Fruit fly (Drosophila melanogaster) whole organism, embryonic: ENCODE results near the gene CG46462.

Experiments
- B-H2 ChIP-seq: fragments of 200-800 bp; sonication (Bioruptor generic); optimal IDR thresholded peaks from 2 replicates; lab custom pipeline; 2018; ENCODE audit warnings: missing biosample characterization, mild to moderate bottlenecking, missing genetic modification characterization
- CG11398 ChIP-seq: fragments of 200-800 bp; sonication (Bioruptor generic); optimal IDR thresholded peaks from 2 replicates; lab custom pipeline; 2016; ENCODE audit warnings: missing biosample characterization, missing genetic modification characterization
- CG11695 ChIP-seq: fragments of 200-800 bp; sonication (Bioruptor generic); IDR thresholded peaks from 3 replicates; pipeline ENCODE4 v1.3.6; 2022; ENCODE audit warnings: missing biosample characterization, missing genetic modification characterization
- CG12299 ChIP-seq: fragments of 200-800 bp; sonication (Bioruptor generic); optimal IDR thresholded peaks from 2 replicates; lab custom pipeline; 2018; ENCODE audit warnings: missing biosample characterization, mild to moderate bottlenecking, missing genetic modification characterization
- CG12769 ChIP-seq: fragments of 200-800 bp; sonication (Bioruptor generic); optimal IDR thresholded peaks from 2 replicates; lab custom pipeline; 2019; ENCODE audit warnings: missing biosample characterization, mild to moderate bottlenecking, missing genetic modification characterization, moderate library complexity
- CG15601 ChIP-seq: fragments of 200-800 bp; sonication (Bioruptor generic); optimal IDR thresholded peaks from 3 replicates; lab custom pipeline; 2019; ENCODE audit warnings: missing biosample characterization, mild to moderate bottlenecking, missing genetic modification characterization, moderate library complexity
- CG16779 ChIP-seq: fragments of 200-800 bp; sonication (Bioruptor generic); IDR thresholded peaks from 2 replicates; pipeline ENCODE4 v1.3.6; 2022; ENCODE audit warnings: missing biosample characterization, missing genetic modification characterization
- CG17359 ChIP-seq: fragments of 200-800 bp; sonication (Bioruptor generic); optimal IDR thresholded peaks from 3 replicates; lab custom pipeline; 2018; ENCODE audit warnings: missing biosample characterization, mild to moderate bottlenecking, missing genetic modification characterization, moderate library complexity
- CG3281 ChIP-seq: fragments of 200-800 bp; sonication (Bioruptor generic); optimal IDR thresholded peaks from 3 replicates; lab custom pipeline; 2017; ENCODE audit warnings: missing biosample characterization, mild to moderate bottlenecking, missing genetic modification characterization
- CG33213 ChIP-seq: fragments of 200-800 bp; sonication (Bioruptor generic); optimal IDR thresholded peaks from 3 replicates; lab custom pipeline; 2016; ENCODE audit warnings: missing biosample characterization, missing genetic modification characterization
- CG34376 ChIP-seq: fragments of 200-800 bp; sonication (Bioruptor generic); optimal IDR thresholded peaks from 2 replicates; lab custom pipeline; 2018; ENCODE audit warnings: missing biosample characterization, mild to moderate bottlenecking, missing genetic modification characterization
- CG3995 ChIP-seq: fragments of 200-800 bp; sonication (Bioruptor generic); optimal IDR thresholded peaks from 3 replicates; lab custom pipeline; 2016; ENCODE audit warnings: missing biosample characterization, missing genetic modification characterization
- CG4707 ChIP-seq: fragments of 200-800 bp; sonication (Bioruptor generic); optimal IDR thresholded peaks from 2 replicates; lab custom pipeline; 2018; ENCODE audit warnings: missing biosample characterization, mild to moderate bottlenecking, missing genetic modification characterization, moderate library complexity
- CG6254 ChIP-seq: fragments of 200-800 bp; sonication (Bioruptor generic); optimal IDR thresholded peaks from 3 replicates; lab custom pipeline; 2017; ENCODE audit warnings: mild to moderate bottlenecking, missing biosample characterization, missing genetic modification reagents, missing genetic modification characterization
- CG9817 ChIP-seq: fragments of 200-800 bp; sonication (Bioruptor generic); optimal IDR thresholded peaks from 2 replicates; lab custom pipeline; 2018; ENCODE audit warnings: missing biosample characterization, mild to moderate bottlenecking, missing genetic modification characterization, moderate library complexity
- D19B ChIP-seq: fragments of 200-800 bp; sonication (Bioruptor generic); optimal IDR thresholded peaks from 2 replicates; lab custom pipeline; 2017; ENCODE audit warnings: missing biosample characterization, mild to moderate bottlenecking, missing genetic modification characterization
- Elba2 ChIP-seq: fragments of 200-800 bp; sonication (Bioruptor generic); optimal IDR thresholded peaks from 3 replicates; lab custom pipeline; 2016; ENCODE audit warnings: missing biosample characterization, missing genetic modification characterization
- H15 ChIP-seq: fragments of 200-800 bp; sonication (Bioruptor generic); IDR thresholded peaks from 3 replicates; pipeline ENCODE4 v1.3.6; 2022; ENCODE audit warnings: missing biosample characterization, missing genetic modification characterization
- HLH54F ChIP-seq: fragments of 200-800 bp; sonication (Bioruptor generic); optimal IDR thresholded peaks from 3 replicates; lab custom pipeline; 2016; ENCODE audit warnings: missing biosample characterization, missing genetic modification characterization
- Hand ChIP-seq: fragments of 200-800 bp; sonication (Bioruptor generic); optimal IDR thresholded peaks from 2 replicates; lab custom pipeline; 2017; ENCODE audit warnings: mild to moderate bottlenecking, missing biosample characterization, missing genetic modification reagents, missing genetic modification characterization
- MBD-R2 ChIP-seq: fragments of 200-800 bp; sonication (Bioruptor generic); IDR thresholded peaks from 2 replicates; pipeline ENCODE4 v1.3.6; 2022; ENCODE audit warnings: missing biosample characterization, missing genetic modification characterization
- Neu2 ChIP-seq: fragments of 200-800 bp; sonication (Bioruptor generic); optimal IDR thresholded peaks from 3 replicates; lab custom pipeline; 2016; ENCODE audit warnings: missing biosample characterization, missing genetic modification characterization, borderline replicate concordance
- Sox100B ChIP-seq: fragments of 200-800 bp; sonication (Bioruptor generic); optimal IDR thresholded peaks from 3 replicates; lab custom pipeline; 2018; ENCODE audit warnings: missing biosample characterization, mild to moderate bottlenecking, missing genetic modification characterization
- Sry-β ChIP-seq: fragments of 200-800 bp; sonication (Bioruptor generic); optimal IDR thresholded peaks from 2 replicates; lab custom pipeline; 2018; ENCODE audit warnings: missing biosample characterization, mild to moderate bottlenecking, missing genetic modification characterization, moderate library complexity
- Xrp1 ChIP-seq: fragments of 200-800 bp; sonication (Bioruptor generic); IDR thresholded peaks from 2 replicates; pipeline ENCODE4 v1.3.6; 2022; ENCODE audit warnings: missing biosample characterization, missing genetic modification characterization
- ac ChIP-seq: fragments of 200-800 bp; sonication (Bioruptor generic); optimal IDR thresholded peaks from 3 replicates; lab custom pipeline; 2017; ENCODE audit warnings: missing biosample characterization, mild to moderate bottlenecking, missing genetic modification characterization
- az2 ChIP-seq: fragments of 200-800 bp; sonication (Bioruptor generic); optimal IDR thresholded peaks from 3 replicates; lab custom pipeline; 2016; ENCODE audit warnings: missing biosample characterization, missing genetic modification characterization
- crc ChIP-seq: fragments of 200-800 bp; sonication (Bioruptor generic); optimal IDR thresholded peaks from 2 replicates; lab custom pipeline; 2016; ENCODE audit warnings: missing biosample characterization, missing genetic modification characterization
- croc ChIP-seq: fragments of 200-800 bp; sonication (Bioruptor generic); conservative IDR thresholded peaks from 3 replicates; pipeline ENCODE4 v1.3.6; 2022; ENCODE audit warnings: missing biosample characterization, missing genetic modification characterization
- cwo ChIP-seq: fragments of 200-800 bp; sonication (Bioruptor generic); optimal IDR thresholded peaks from 3 replicates; lab custom pipeline; 2017; ENCODE audit warnings: missing biosample characterization, missing genetic modification characterization, mild to moderate bottlenecking, moderate library complexity, missing genetic modification reagents
- dan ChIP-seq: fragments of 200-800 bp; sonication (Bioruptor generic); IDR thresholded peaks from 2 replicates; pipeline ENCODE4 v1.3.6; 2022; ENCODE audit warnings: missing biosample characterization, missing genetic modification characterization
- ems ChIP-seq: fragments of 200-800 bp; sonication (Bioruptor generic); optimal IDR thresholded peaks from 3 replicates; lab custom pipeline; 2016; ENCODE audit warnings: missing biosample characterization, missing genetic modification characterization
- esg ChIP-seq: fragments of 200-800 bp; sonication (Bioruptor generic); conservative IDR thresholded peaks from 2 replicates; pipeline ENCODE4 v1.3.6; 2022; ENCODE audit warnings: missing biosample characterization, missing genetic modification characterization
- fru ChIP-seq: fragments of >200 bp; optimal IDR thresholded peaks from 2 replicates; lab custom pipeline; 2017
- gfzf ChIP-seq: fragments of 200-800 bp; sonication (Bioruptor generic); optimal IDR thresholded peaks from 2 replicates; lab custom pipeline; 2016; ENCODE audit warnings: missing biosample characterization, mild to moderate bottlenecking, missing genetic modification characterization, moderate library complexity
- ham ChIP-seq: fragments of 200-800 bp; sonication (Bioruptor generic); IDR thresholded peaks from 2 replicates; pipeline ENCODE4 v1.3.6; 2022; ENCODE audit warnings: missing biosample characterization, missing genetic modification characterization
- hbn ChIP-seq: fragments of 200-800 bp; sonication (Bioruptor generic); IDR thresholded peaks from 2 replicates; pipeline ENCODE4 v1.3.6; 2022; ENCODE audit warnings: missing biosample characterization, missing genetic modification characterization; ENCODE audit not compliant: partially characterized antibody
- hkb ChIP-seq, 2 experiments: fragments of 200-800 bp in 1 of 2; fragments of >200 bp in 1 of 2; sonication (Bioruptor generic) in 1 of 2; IDR thresholded peaks in 1 of 2; optimal IDR thresholded peaks in 1 of 2; 2 replicates each; pipeline versions ENCODE4 v1.3.6 to Lab custom; 2017 to 2022; ENCODE audit warnings: missing biosample characterization in 1 of 2, missing genetic modification characterization in 1 of 2
- ind ChIP-seq: fragments of 200-800 bp; sonication (Bioruptor generic); optimal IDR thresholded peaks from 3 replicates; lab custom pipeline; 2016; ENCODE audit warnings: missing biosample characterization, missing genetic modification characterization
- inv ChIP-seq: fragments of 200-800 bp; sonication (Bioruptor generic); IDR thresholded peaks from 2 replicates; pipeline ENCODE4 v1.3.6; 2022; ENCODE audit warnings: missing biosample characterization, missing genetic modification characterization; ENCODE audit not compliant: partially characterized antibody
- mirr ChIP-seq: fragments of 200-800 bp; sonication (Bioruptor generic); optimal IDR thresholded peaks from 3 replicates; lab custom pipeline; 2018; ENCODE audit warnings: missing biosample characterization, mild to moderate bottlenecking, missing genetic modification characterization
- nau ChIP-seq: fragments of 200-800 bp; sonication (Bioruptor generic); optimal IDR thresholded peaks from 3 replicates; lab custom pipeline; 2017; ENCODE audit warnings: missing biosample characterization, mild to moderate bottlenecking, missing genetic modification characterization, missing genetic modification reagents
- nerfin-1 ChIP-seq: fragments of 200-800 bp; sonication (Bioruptor generic); optimal IDR thresholded peaks from 3 replicates; lab custom pipeline; 2019; ENCODE audit warnings: missing biosample characterization, mild to moderate bottlenecking, missing genetic modification characterization, moderate library complexity
- odd ChIP-seq: fragments of 200-800 bp; sonication (Bioruptor generic); optimal IDR thresholded peaks from 2 replicates; lab custom pipeline; 2017; ENCODE audit warnings: missing biosample characterization, mild to moderate bottlenecking, missing genetic modification characterization
- pnt ChIP-seq: fragments of 200-800 bp; sonication (Bioruptor generic); optimal IDR thresholded peaks from 3 replicates; lab custom pipeline; 2016; ENCODE audit warnings: missing biosample characterization, missing genetic modification characterization
- schlank ChIP-seq: fragments of 200-800 bp; sonication (Bioruptor generic); optimal IDR thresholded peaks from 2 replicates; lab custom pipeline; 2018; ENCODE audit warnings: missing biosample characterization, mild to moderate bottlenecking, missing genetic modification characterization
- tap ChIP-seq: fragments of 200-800 bp; optimal IDR thresholded peaks from 3 replicates; lab custom pipeline; 2019; ENCODE audit warnings: missing biosample characterization, mild to moderate bottlenecking, missing genetic modification characterization, moderate library complexity
- tll ChIP-seq, 2 experiments: fragments of 200-800 bp in 1 of 2; fragments of >200 bp in 1 of 2; sonication (Bioruptor generic) in 1 of 2; optimal IDR thresholded peaks; 2 replicates each; lab custom pipeline; 2017 to 2019; ENCODE audit warnings: missing biosample characterization in 2 of 2, missing genetic modification characterization in 2 of 2, mild to moderate bottlenecking in 1 of 2, moderate library complexity in 1 of 2
- usp ChIP-seq: fragments of >200 bp; optimal IDR thresholded peaks from 2 replicates; lab custom pipeline; 2017; ENCODE audit warnings: missing biosample characterization, missing genetic modification characterization
- wor ChIP-seq: fragments of 200-800 bp; sonication (Bioruptor generic); IDR thresholded peaks from 2 replicates; pipeline ENCODE4 v1.3.6; 2022; ENCODE audit warnings: missing biosample characterization, missing genetic modification characterization
- zen ChIP-seq: fragments of 200-800 bp; sonication (Bioruptor generic); optimal IDR thresholded peaks from 3 replicates; lab custom pipeline; 2018; ENCODE audit warnings: missing biosample characterization, mild to moderate bottlenecking, missing genetic modification characterization, moderate library complexity

The CG46462 gene

dm6 chr3L:19961805-19962204 is 30.3 kb downstream of the CG46462 start (continued):
- no peak for TF ChIP-seq CG4707
- no peak for TF ChIP-seq CG16779 (GFP tag; lab: Robert Waterston, UW)
- TF ChIP-seq Sry-β = no peak
- no peak for TF ChIP-seq fru (lab: Kevin White, UChicago)
- no peak for TF ChIP-seq gfzf
- no peak for TF ChIP-seq tap (tag; lab: Kevin White, UChicago)
- no peak for TF ChIP-seq mirr (GFP tag; lab: Kevin White, UChicago)
- TF ChIP-seq CG3995 (GFP tag; lab: Kevin White, UChicago) = no peak
- no peak for TF ChIP-seq az2 (GFP tag; lab: Kevin White, UChicago)
- no peak for TF ChIP-seq tll (GFP tag; optimal IDR thresholded peaks at IDR 0.05; lab: Kevin White, UChicago)
- no peak for TF ChIP-seq CG11695 (GFP tag; lab: Robert Waterston, UW)
- TF ChIP-seq wor (GFP tag; lab: Robert Waterston, UW) = no peak
- TF ChIP-seq pnt = no peak
- no peak for TF ChIP-seq ind (GFP tag; lab: Kevin White, UChicago)
- TF ChIP-seq inv (GFP tag; lab: Robert Waterston, UW) = no peak
- TF ChIP-seq CG33213 (GFP tag; lab: Kevin White, UChicago) = no peak
- TF ChIP-seq Xrp1 (GFP tag; lab: Robert Waterston, UW) = no peak
- no peak for TF ChIP-seq ham (GFP tag; lab: Robert Waterston, UW)
- no peak for TF ChIP-seq HLH54F (GFP tag; lab: Kevin White, UChicago)
- TF ChIP-seq ems (GFP tag; lab: Kevin White, UChicago) = no peak
- no peak for TF ChIP-seq D19B
- peak; percentile 36 for TF ChIP-seq cwo
- no peak for TF ChIP-seq nau (GFP tag; lab: Kevin White, UChicago)
- TF ChIP-seq CG12769 (tag; lab: Kevin White, UChicago) = peak; percentile 45
- peak; percentile 63 for TF ChIP-seq B-H2 (GFP tag; lab: Kevin White, UChicago)
- TF ChIP-seq CG11398 (GFP tag; lab: Kevin White, UChicago) = no peak
- no peak for TF ChIP-seq Sox100B (GFP tag; lab: Kevin White, UChicago)
- no peak for TF ChIP-seq hkb (optimal IDR thresholded peaks at IDR 0.05; lab: Kevin White, UChicago)
- peak; percentile 27; the same call in 1 of the 2 replicates for TF ChIP-seq hkb (GFP tag; IDR thresholded peaks at IDR 0.05; lab: Robert Waterston, UW)
- no peak for TF ChIP-seq MBD-R2 (GFP tag; lab: Robert Waterston, UW)
- peak; percentile 35 for TF ChIP-seq CG9817 (tag; lab: Kevin White, UChicago)
- TF ChIP-seq zen (tag; lab: Kevin White, UChicago) = no peak
- peak; percentile 33 for TF ChIP-seq CG17359 (tag; lab: Kevin White, UChicago)
- no peak for TF ChIP-seq Neu2 (GFP tag; lab: Kevin White, UChicago)
- TF ChIP-seq croc (GFP tag; lab: Robert Waterston, UW) = no peak
- TF ChIP-seq hbn (GFP tag; lab: Robert Waterston, UW) = no peak
- TF ChIP-seq CG3281 (GFP tag; lab: Kevin White, UChicago) = no peak
- no peak for TF ChIP-seq Elba2 (GFP tag; lab: Kevin White, UChicago)
- TF ChIP-seq Hand (GFP tag; lab: Kevin White, UChicago) = peak; percentile 75
- no peak for TF ChIP-seq H15 (GFP tag; lab: Robert Waterston, UW)
- TF ChIP-seq schlank (tag; lab: Kevin White, UChicago) = peak; percentile 20
- TF ChIP-seq usp (GFP tag; lab: Kevin White, UChicago) = no peak
- TF ChIP-seq CG15601 = no peak
- TF ChIP-seq dan = no peak
- TF ChIP-seq nerfin-1 (tag; lab: Kevin White, UChicago) = no peak
- no peak for TF ChIP-seq crc
- TF ChIP-seq CG12299 (tag; lab: Kevin White, UChicago) = peak; percentile 8
- peak; percentile 5 for TF ChIP-seq odd (GFP tag; lab: Kevin White, UChicago)
- peak; percentile 28 for TF ChIP-seq CG34376
- no peak for TF ChIP-seq esg (GFP tag; lab: Robert Waterston, UW)
- TF ChIP-seq CG6254 (GFP tag; lab: Kevin White, UChicago) = no peak
- TF ChIP-seq ac (GFP tag; lab: Kevin White, UChicago) = no peak
